Worm (Caenorhabditis elegans): ENCODE measurements around the gene slc-25A21.

slc-25A21 gene

ce11 chrX:16209660-16210059, 20.0 kb downstream of the slc-25A21 start:
- TF ChIP-seq nhr-90 (tag; optimal IDR thresholded peaks at IDR 0.05; ENCODE audit: poor library complexity), result peak; percentile 86
- peak; percentile 86 for TF ChIP-seq snpc-4 (tag; optimal IDR thresholded peaks at IDR 0.05)
- peak; percentile 93 for TF ChIP-seq ceh-8 (GFP tag; optimal IDR thresholded peaks at IDR 0.05)
- peak; percentile 58 for TF ChIP-seq egl-13 (tag; optimal IDR thresholded peaks at IDR 0.05)
- TF ChIP-seq mef-2 (tag; optimal IDR thresholded peaks at IDR 0.05), result no peak
- no peak for TF ChIP-seq nhr-12 (tag; optimal IDR thresholded peaks at IDR 0.05)
- TF ChIP-seq unc-62 (GFP tag; optimal IDR thresholded peaks at IDR 0.05), result no peak
- TF ChIP-seq efl-1 (optimal IDR thresholded peaks at IDR 0.05), result peak; percentile 44 to 51
- TF ChIP-seq efl-1 (GFP tag; optimal IDR thresholded peaks at IDR 0.05 in 1 of 2), result peak in 1 of 2 experiments; percentile 94
- peak in 1 of 2 experiments; percentile 54 for TF ChIP-seq ztf-11 (tag; optimal IDR thresholded peaks at IDR 0.05)
- TF ChIP-seq lir-3 (tag; optimal IDR thresholded peaks at IDR 0.05; ENCODE audit: poor library complexity), result peak; percentile 67
- TF ChIP-seq C04F5.9 (tag; optimal IDR thresholded peaks at IDR 0.05), result peak; percentile 49
- TF ChIP-seq hlh-4 (tag; optimal IDR thresholded peaks at IDR 0.05), result no peak
- no peak for TF ChIP-seq nhr-11 (tag; optimal IDR thresholded peaks at IDR 0.05)
- no peak for TF ChIP-seq unc-98 (GFP tag; IDR thresholded peaks at IDR 0.05)
- TF ChIP-seq lin-14 (GFP tag; optimal IDR thresholded peaks at IDR 0.05), result peak; percentile 82
- no peak for TF ChIP-seq ceh-63 (GFP tag; optimal IDR thresholded peaks at IDR 0.05)
- peak; percentile 75 for TF ChIP-seq ceh-88 (GFP tag; IDR thresholded peaks at IDR 0.05)
- TF ChIP-seq sptf-1 (tag; optimal IDR thresholded peaks at IDR 0.05), result no peak
- no peak for TF ChIP-seq F16B12.6 (tag; optimal IDR thresholded peaks at IDR 0.05)
- TF ChIP-seq unc-86 (tag; optimal IDR thresholded peaks at IDR 0.05), result peak; percentile 73
- TF ChIP-seq hlh-17 (GFP tag; optimal IDR thresholded peaks at IDR 0.05; ENCODE audit: borderline replicate concordance), result no peak
- no peak for TF ChIP-seq ces-1 (GFP tag; optimal IDR thresholded peaks at IDR 0.05)
- peak; percentile 76 to 87 (median 87) for TF ChIP-seq ceh-82 (tag; optimal IDR thresholded peaks at IDR 0.05)
- TF ChIP-seq pag-3 (tag; optimal IDR thresholded peaks at IDR 0.05; ENCODE audit: borderline replicate concordance, insufficient read depth), result no peak
- peak; percentile 75 for TF ChIP-seq mab-9 (GFP tag; IDR thresholded peaks at IDR 0.05)
- TF ChIP-seq fkh-4 (tag; optimal IDR thresholded peaks at IDR 0.05; ENCODE audit: borderline replicate concordance), result peak; percentile 13
- peak; percentile 80 for TF ChIP-seq ztf-4 (tag; optimal IDR thresholded peaks at IDR 0.05)
- peak; percentile 52 for TF ChIP-seq fkh-8 (tag; optimal IDR thresholded peaks at IDR 0.05)
- peak; percentile 54 for TF ChIP-seq elt-2 (tag; optimal IDR thresholded peaks at IDR 0.05)
- peak; percentile 86 for TF ChIP-seq jun-1 (tag; optimal IDR thresholded peaks at IDR 0.05)
- peak; percentile 93 for TF ChIP-seq snu-23 (GFP tag; optimal IDR thresholded peaks at IDR 0.05)
- no peak for TF ChIP-seq ceh-90 (tag; optimal IDR thresholded peaks at IDR 0.05)
- TF ChIP-seq alr-1 (tag; optimal IDR thresholded peaks at IDR 0.05; ENCODE audit: borderline replicate concordance), result no peak
- TF ChIP-seq nhr-237 (tag; optimal IDR thresholded peaks at IDR 0.05), result peak; percentile 2
- peak; percentile 50 for TF ChIP-seq hpl-2 (GFP tag; optimal IDR thresholded peaks at IDR 0.05)
- TF ChIP-seq pax-3 (tag; optimal IDR thresholded peaks at IDR 0.05), result peak; percentile 78
- no peak for TF ChIP-seq lin-15B (tag; optimal IDR thresholded peaks at IDR 0.05)
- TF ChIP-seq fos-1 (tag; optimal IDR thresholded peaks at IDR 0.05), result peak; percentile 71
- TF ChIP-seq irx-1 (tag; optimal IDR thresholded peaks at IDR 0.05), result peak; percentile 82
- no peak for TF ChIP-seq vab-15 (tag; optimal IDR thresholded peaks at IDR 0.05)
- peak; percentile 81 for TF ChIP-seq nhr-77 (tag; optimal IDR thresholded peaks at IDR 0.05)
- peak; percentile 85 for TF ChIP-seq nhr-71 (tag; optimal IDR thresholded peaks at IDR 0.05)
- TF ChIP-seq tbx-2 (tag; optimal IDR thresholded peaks at IDR 0.05), result peak; percentile 76
- TF ChIP-seq sox-4 (tag; optimal IDR thresholded peaks at IDR 0.05), result peak; percentile 64
- TF ChIP-seq zip-4 (GFP tag; optimal IDR thresholded peaks at IDR 0.05), result peak; percentile 70
- TF ChIP-seq swsn-7 (tag; optimal IDR thresholded peaks at IDR 0.05), result peak; percentile 82
- peak; percentile 79 for TF ChIP-seq C16A3.4 (tag; optimal IDR thresholded peaks at IDR 0.05)
- no peak for TF ChIP-seq nhr-28 (tag; optimal IDR thresholded peaks at IDR 0.05)
- TF ChIP-seq dpl-1 (GFP tag; optimal IDR thresholded peaks at IDR 0.05), result peak in 2 of 3 experiments; percentile 32
- TF ChIP-seq mep-1 (tag; optimal IDR thresholded peaks at IDR 0.05), result peak; percentile 93
- peak; percentile 77 for TF ChIP-seq xbp-1 (tag; optimal IDR thresholded peaks at IDR 0.05)
- TF ChIP-seq rnt-1 (tag; optimal IDR thresholded peaks at IDR 0.05), result peak; percentile 92
